Fruit fly (Drosophila melanogaster): Measurements from ENCODE around the gene CG31683.

- no peak for TF ChIP-seq CG8478 (optimal IDR thresholded peaks at IDR 0.05)
- TF ChIP-seq CTCF (optimal IDR thresholded peaks at IDR 0.05), result no peak
These were observed 21.4 kb downstream of the CG31683 start for dm6 chr2L:20428382-20428755.

Data from S2 (cell line).